Worm (Caenorhabditis elegans): ENCODE results near the gene sdhb-1.

The sdhb-1 gene

DNA sequence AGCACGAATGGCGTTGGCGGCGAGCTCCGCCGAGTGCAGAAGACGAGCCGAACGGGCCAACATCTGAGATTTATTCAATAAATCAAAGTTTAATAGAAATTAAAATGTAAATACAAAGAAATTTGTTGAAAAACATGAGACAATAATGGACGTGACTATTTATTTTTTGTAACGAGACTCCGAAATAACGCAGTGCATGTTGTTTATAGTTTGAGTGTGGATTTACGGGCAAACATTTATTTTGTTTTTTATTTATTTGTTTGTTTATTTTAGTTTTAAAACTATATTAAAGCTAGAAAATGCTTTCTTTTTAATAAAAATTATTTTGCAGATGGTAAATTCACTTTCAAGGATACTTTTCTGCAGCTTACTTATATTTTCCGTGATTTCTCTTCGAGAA is at the start of gene sdhb-1, which contains the start of gene cup-15 (continued):
- TF ChIP-seq F16B12.6 (tag; optimal IDR thresholded peaks at IDR 0.05): no peak
- TF ChIP-seq fkh-10 (GFP tag; optimal IDR thresholded peaks at IDR 0.05): no peak
- no peak for TF ChIP-seq aly-2 (tag; optimal IDR thresholded peaks at IDR 0.05)
- no peak for TF ChIP-seq alr-1 (tag; optimal IDR thresholded peaks at IDR 0.05; ENCODE audit: borderline replicate concordance)
- no peak for TF ChIP-seq ceh-88 (GFP tag; IDR thresholded peaks at IDR 0.05)
- no peak for TF ChIP-seq rnt-1 (tag; optimal IDR thresholded peaks at IDR 0.05)
- peak; percentile 27 for TF ChIP-seq lin-14 (GFP tag; optimal IDR thresholded peaks at IDR 0.05)
- TF ChIP-seq unc-130 (tag; optimal IDR thresholded peaks at IDR 0.05): no peak
- TF ChIP-seq Y116A8C.19 (tag; optimal IDR thresholded peaks at IDR 0.05; ENCODE audit: borderline replicate concordance): no peak
- no peak for TF ChIP-seq ceh-82 (tag; optimal IDR thresholded peaks at IDR 0.05)
- TF ChIP-seq dsc-1 (tag; optimal IDR thresholded peaks at IDR 0.05): no peak
- no peak for TF ChIP-seq irx-1 (tag; optimal IDR thresholded peaks at IDR 0.05)
- no peak for TF ChIP-seq ceh-63 (GFP tag; optimal IDR thresholded peaks at IDR 0.05)

ce11 chrII:9399746-9400145 is 47.2 kb upstream of the sdhb-1 start, which contains the start of gene Y51B9A.7:
TSS of gene Y51B9A.7 (plus strand) at chrII:9400046.
- TF ChIP-seq nhr-85 (tag): no peak
- no peak for TF ChIP-seq ceh-8 (GFP tag; optimal IDR thresholded peaks at IDR 0.05)
- no peak for TF ChIP-seq vab-15 (tag; optimal IDR thresholded peaks at IDR 0.05)
- TF ChIP-seq rnt-1 (tag; optimal IDR thresholded peaks at IDR 0.05): no peak
- no peak for TF ChIP-seq pag-3 (tag; optimal IDR thresholded peaks at IDR 0.05; ENCODE audit: borderline replicate concordance, insufficient read depth)
- no peak for TF ChIP-seq zip-4 (GFP tag; optimal IDR thresholded peaks at IDR 0.05)
- no peak for TF ChIP-seq C04F5.9 (tag; optimal IDR thresholded peaks at IDR 0.05)
- TF ChIP-seq unc-98 (GFP tag; IDR thresholded peaks at IDR 0.05): no peak
- no peak for TF ChIP-seq unc-130 (tag; optimal IDR thresholded peaks at IDR 0.05)
- no peak for TF ChIP-seq ceh-88 (GFP tag; IDR thresholded peaks at IDR 0.05)
- TF ChIP-seq lin-14 (GFP tag; optimal IDR thresholded peaks at IDR 0.05): no peak
- no peak for TF ChIP-seq lin-13 (GFP tag; optimal IDR thresholded peaks at IDR 0.05)

ce11 chrII:9398370-9398901 is 45.9 kb upstream of the sdhb-1 start, which contains the start of the genes Y51B9A.14 and Y51B9A.8:
TSS of gene Y51B9A.14 (minus strand) at chrII:9398470.
TSS of gene Y51B9A.8 (plus strand) at chrII:9398851.
- no peak for TF ChIP-seq aly-2 (tag; optimal IDR thresholded peaks at IDR 0.05)
- no peak for TF ChIP-seq dpl-1 (GFP tag; optimal IDR thresholded peaks at IDR 0.05)
- TF ChIP-seq unc-62 (GFP tag; optimal IDR thresholded peaks at IDR 0.05): no peak
- TF ChIP-seq elt-3 (tag; optimal IDR thresholded peaks at IDR 0.05): no peak
- TF ChIP-seq egl-27 (tag; optimal IDR thresholded peaks at IDR 0.05): no peak
- TF ChIP-seq tbx-2 (tag; optimal IDR thresholded peaks at IDR 0.05): no peak
- no peak for TF ChIP-seq Y116A8C.19 (tag; optimal IDR thresholded peaks at IDR 0.05; ENCODE audit: borderline replicate concordance)
- no peak for TF ChIP-seq nhr-77 (tag; optimal IDR thresholded peaks at IDR 0.05)
- no peak for TF ChIP-seq zip-4 (GFP tag; optimal IDR thresholded peaks at IDR 0.05)
- TF ChIP-seq nhr-90 (tag; optimal IDR thresholded peaks at IDR 0.05; ENCODE audit: poor library complexity): no peak
- no peak for TF ChIP-seq lir-3 (tag; optimal IDR thresholded peaks at IDR 0.05; ENCODE audit: poor library complexity)
- no peak for TF ChIP-seq lin-14 (GFP tag; optimal IDR thresholded peaks at IDR 0.05)
- no peak for TF ChIP-seq C16A3.4 (tag; optimal IDR thresholded peaks at IDR 0.05)

ce11 chrII:9397496-9397895 is 45.0 kb upstream of the sdhb-1 start, which contains the start of gene Y51B9A.9:
TSS of gene Y51B9A.9 (minus strand) at chrII:9397596.
- no peak for TF ChIP-seq hlh-4 (tag; optimal IDR thresholded peaks at IDR 0.05)
- TF ChIP-seq efl-3 (GFP tag; optimal IDR thresholded peaks at IDR 0.05): no peak
- TF ChIP-seq C16A3.4 (tag; optimal IDR thresholded peaks at IDR 0.05): no peak
- TF ChIP-seq elt-2 (tag; optimal IDR thresholded peaks at IDR 0.05): peak; percentile 3
